Fruit fly (Drosophila melanogaster) whole organism, embryonic: ENCODE results near the gene Mst36Fb.

ENCODE experiments used
- ATbp ChIP-seq: fragments of 200-800 bp; sonication (Bioruptor generic); optimal IDR thresholded peaks from 2 replicates; lab custom pipeline; 2017; ENCODE audit warnings: missing biosample characterization, mild to moderate bottlenecking, missing genetic modification characterization, missing genetic modification reagents
- Asciz ChIP-seq: fragments of 200-800 bp; sonication (Bioruptor generic); optimal IDR thresholded peaks from 2 replicates; lab custom pipeline; 2017; ENCODE audit warnings: missing biosample characterization, mild to moderate bottlenecking, missing genetic modification characterization, missing genetic modification reagents
- CG10543 ChIP-seq: fragments of 200-800 bp; sonication (Bioruptor generic); optimal IDR thresholded peaks from 3 replicates; lab custom pipeline; 2017; ENCODE audit warnings: missing biosample characterization, mild to moderate bottlenecking, missing genetic modification characterization, moderate library complexity
- CG10654 ChIP-seq: fragments of 200-800 bp; sonication (Bioruptor generic); optimal IDR thresholded peaks from 2 replicates; lab custom pipeline; 2016; ENCODE audit warnings: missing biosample characterization, missing genetic modification characterization
- CG11696 ChIP-seq: fragments of 200-800 bp; sonication (Bioruptor generic); IDR thresholded peaks from 2 replicates; pipeline ENCODE4 v1.3.6; 2022; ENCODE audit warnings: missing biosample characterization, missing genetic modification characterization
- CG12659 ChIP-seq: fragments of 200-800 bp; sonication (Bioruptor generic); optimal IDR thresholded peaks from 3 replicates; lab custom pipeline; 2017; ENCODE audit warnings: mild to moderate bottlenecking, missing biosample characterization, missing genetic modification reagents, missing genetic modification characterization
- CG13123 ChIP-seq: fragments of 200-800 bp; sonication (Bioruptor generic); optimal IDR thresholded peaks from 2 replicates; lab custom pipeline; 2016; ENCODE audit warnings: missing biosample characterization, missing genetic modification characterization
- CG13296 ChIP-seq: fragments of 200-800 bp; sonication (Bioruptor generic); optimal IDR thresholded peaks from 3 replicates; lab custom pipeline; 2018; ENCODE audit warnings: missing biosample characterization, mild to moderate bottlenecking, missing genetic modification characterization
- CG14014 ChIP-seq: fragments of 200-800 bp; sonication (Bioruptor generic); IDR thresholded peaks from 2 replicates; pipeline ENCODE4 v1.3.6; 2022; ENCODE audit warnings: missing biosample characterization, missing genetic modification characterization
- CG14050 ChIP-seq: fragments of 200-800 bp; sonication (Bioruptor generic); IDR thresholded peaks from 3 replicates; pipeline ENCODE4 v1.3.6; 2022; ENCODE audit warnings: missing biosample characterization, missing genetic modification characterization
- CG16779 ChIP-seq: fragments of 200-800 bp; sonication (Bioruptor generic); IDR thresholded peaks from 2 replicates; pipeline ENCODE4 v1.3.6; 2022; ENCODE audit warnings: missing biosample characterization, missing genetic modification characterization
- CG17829 ChIP-seq: fragments of 200-800 bp; optimal IDR thresholded peaks from 2 replicates; lab custom pipeline; 2019; ENCODE audit warnings: missing biosample characterization, mild to moderate bottlenecking, missing genetic modification characterization, moderate library complexity
- CG17912 ChIP-seq: fragments of 200-800 bp; sonication (Bioruptor generic); optimal IDR thresholded peaks from 2 replicates; lab custom pipeline; 2018; ENCODE audit warnings: missing biosample characterization, mild to moderate bottlenecking, missing genetic modification characterization
- CG18011 ChIP-seq: fragments of 200-800 bp; sonication (Bioruptor generic); optimal IDR thresholded peaks from 2 replicates; lab custom pipeline; 2017; ENCODE audit warnings: missing biosample characterization, missing genetic modification characterization, mild to moderate bottlenecking, moderate library complexity, missing genotype
- CG2202 ChIP-seq: fragments of 200-800 bp; sonication (Bioruptor generic); optimal IDR thresholded peaks from 2 replicates; lab custom pipeline; 2018; ENCODE audit warnings: missing biosample characterization, mild to moderate bottlenecking, missing genetic modification characterization
- CG4282 ChIP-seq: fragments of 200-800 bp; sonication (Bioruptor generic); optimal IDR thresholded peaks from 2 replicates; lab custom pipeline; 2016; ENCODE audit warnings: missing biosample characterization, missing genetic modification characterization
- CG4820 ChIP-seq: fragments of 200-800 bp; sonication (Bioruptor generic); optimal IDR thresholded peaks from 3 replicates; lab custom pipeline; 2016; ENCODE audit warnings: missing biosample characterization, missing genetic modification characterization
- CG5953 ChIP-seq: fragments of 200-800 bp; sonication (Bioruptor generic); IDR thresholded peaks from 2 replicates; pipeline ENCODE4 v1.3.6; 2022; ENCODE audit warnings: missing biosample characterization, missing genetic modification characterization
- CG7556 ChIP-seq: fragments of 200-800 bp; sonication (Bioruptor generic); optimal IDR thresholded peaks from 2 replicates; lab custom pipeline; 2017; ENCODE audit warnings: missing biosample characterization, mild to moderate bottlenecking, missing genetic modification characterization
- CG8089 ChIP-seq: fragments of 200-800 bp; sonication (Bioruptor generic); optimal IDR thresholded peaks from 3 replicates; lab custom pipeline; 2016; ENCODE audit warnings: missing biosample characterization, missing genetic modification characterization
- CG8359 ChIP-seq: fragments of 200-800 bp; sonication (Bioruptor generic); optimal IDR thresholded peaks from 2 replicates; lab custom pipeline; 2017; ENCODE audit warnings: missing biosample characterization, mild to moderate bottlenecking, missing genetic modification characterization, borderline replicate concordance
- CoRest ChIP-seq: fragments of 200-800 bp; sonication (Bioruptor generic); optimal IDR thresholded peaks from 3 replicates; lab custom pipeline; 2018; ENCODE audit warnings: missing biosample characterization, mild to moderate bottlenecking, missing genetic modification characterization, moderate library complexity
- Ets65A ChIP-seq: fragments of 200-800 bp; sonication (Bioruptor generic); peaks from one replicate; lab custom pipeline; 2016; ENCODE audit warnings: missing biosample characterization, missing genetic modification characterization
- Kr ChIP-seq: fragments of 200-800 bp; sonication (Bioruptor generic); optimal IDR thresholded peaks from 2 replicates; lab custom pipeline; 2017; ENCODE audit warnings: missing biosample characterization, mild to moderate bottlenecking, missing genetic modification characterization
- Med ChIP-seq: fragments of 200-800 bp; sonication (Bioruptor generic); peaks from one replicate; lab custom pipeline; 2016; ENCODE audit warnings: missing biosample characterization, missing genetic modification characterization, mild to moderate bottlenecking, inconsistent platforms, moderate library complexity
- Meics ChIP-seq: fragments of 200-800 bp; sonication (Bioruptor generic); optimal IDR thresholded peaks from 2 replicates; lab custom pipeline; 2017; ENCODE audit warnings: missing biosample characterization, mild to moderate bottlenecking, missing genetic modification characterization
- NC2β ChIP-seq: fragments of 200-800 bp; sonication (Bioruptor generic); optimal IDR thresholded peaks from 2 replicates; lab custom pipeline; 2016; ENCODE audit warnings: missing biosample characterization, missing genetic modification characterization
- Opbp ChIP-seq: fragments of 200-800 bp; sonication (Bioruptor generic); IDR thresholded peaks from 3 replicates; pipeline ENCODE4 v1.3.6; 2022; ENCODE audit warnings: missing biosample characterization, missing genetic modification characterization; ENCODE audit not compliant: partially characterized antibody
- Ptx1 ChIP-seq: fragments of 200-800 bp; sonication (Bioruptor generic); IDR thresholded peaks from 2 replicates; pipeline ENCODE4 v1.3.6; 2022; ENCODE audit warnings: missing biosample characterization, missing genetic modification characterization
- Ravus ChIP-seq: fragments of 200-800 bp; sonication (Bioruptor generic); IDR thresholded peaks from 2 replicates; pipeline ENCODE4 v1.3.6; 2022; ENCODE audit warnings: missing biosample characterization, missing genetic modification characterization
- Rfx ChIP-seq: fragments of 200-800 bp; sonication (Bioruptor generic); IDR thresholded peaks from 2 replicates; pipeline ENCODE4 v1.3.6; 2022; ENCODE audit warnings: missing biosample characterization, missing genetic modification characterization
- Six4 ChIP-seq: fragments of 200-800 bp; sonication (Bioruptor generic); optimal IDR thresholded peaks from 2 replicates; lab custom pipeline; 2016; ENCODE audit warnings: missing biosample characterization, missing genetic modification characterization
- ab ChIP-seq: fragments of 200-800 bp; sonication (Bioruptor generic); optimal IDR thresholded peaks from 2 replicates; lab custom pipeline; 2016; ENCODE audit warnings: missing biosample characterization, missing genetic modification characterization
- ac ChIP-seq: fragments of 200-800 bp; sonication (Bioruptor generic); optimal IDR thresholded peaks from 3 replicates; lab custom pipeline; 2017; ENCODE audit warnings: missing biosample characterization, mild to moderate bottlenecking, missing genetic modification characterization
- bbx ChIP-seq: fragments of 200-800 bp; sonication (Bioruptor generic); IDR thresholded peaks from 2 replicates; pipeline ENCODE4 v1.3.6; 2022; ENCODE audit warnings: missing biosample characterization, missing genetic modification characterization; ENCODE audit not compliant: partially characterized antibody
- bowl ChIP-seq: fragments of 200-800 bp; sonication (Bioruptor generic); IDR thresholded peaks from 2 replicates; pipeline ENCODE4 v1.3.6; 2022; ENCODE audit warnings: missing biosample characterization, missing genetic modification characterization
- bsh ChIP-seq, 2 experiments: fragments of 200-800 bp; sonication (Bioruptor generic); optimal IDR thresholded peaks; 2 replicates each; lab custom pipeline; 2017 to 2018; ENCODE audit warnings: mild to moderate bottlenecking in 2 of 2, missing biosample characterization in 2 of 2, missing genetic modification characterization in 2 of 2, moderate library complexity in 1 of 2
- cas ChIP-seq: fragments of 200-800 bp; sonication (Bioruptor generic); IDR thresholded peaks from 2 replicates; pipeline ENCODE4 v1.3.6; 2022; ENCODE audit warnings: missing biosample characterization, missing genetic modification characterization
- caup ChIP-seq: fragments of 200-800 bp; sonication (Bioruptor generic); optimal IDR thresholded peaks from 3 replicates; lab custom pipeline; 2017; ENCODE audit warnings: missing biosample characterization, mild to moderate bottlenecking, missing genetic modification characterization, moderate library complexity; ENCODE audit not compliant: severe bottlenecking
- ci ChIP-seq: fragments of 200-800 bp; sonication (Bioruptor generic); IDR thresholded peaks from 3 replicates; pipeline ENCODE4 v1.3.6; 2022; ENCODE audit warnings: missing biosample characterization, missing genetic modification characterization
- ewg ChIP-seq: fragments of 200-800 bp; sonication (Bioruptor generic); optimal IDR thresholded peaks from 3 replicates; lab custom pipeline; 2017; ENCODE audit warnings: mild to moderate bottlenecking, missing biosample characterization, missing genetic modification reagents, missing genetic modification characterization
- fru ChIP-seq: fragments of >200 bp; optimal IDR thresholded peaks from 2 replicates; lab custom pipeline; 2017
- ind ChIP-seq: fragments of 200-800 bp; sonication (Bioruptor generic); optimal IDR thresholded peaks from 3 replicates; lab custom pipeline; 2016; ENCODE audit warnings: missing biosample characterization, missing genetic modification characterization
- lilli ChIP-seq: fragments of 200-800 bp; sonication (Bioruptor generic); optimal IDR thresholded peaks from 3 replicates; lab custom pipeline; 2016; ENCODE audit warnings: missing biosample characterization, missing genetic modification characterization
- ranshi ChIP-seq: fragments of 200-800 bp; sonication (Bioruptor generic); IDR thresholded peaks from 2 replicates; pipeline ENCODE4 v1.3.6; 2022; ENCODE audit warnings: missing biosample characterization, missing genetic modification characterization
- scrt ChIP-seq: fragments of 200-800 bp; sonication (Bioruptor generic); optimal IDR thresholded peaks from 2 replicates; lab custom pipeline; 2018; ENCODE audit warnings: missing biosample characterization, mild to moderate bottlenecking, missing genetic modification characterization, moderate library complexity
- seq ChIP-seq: fragments of 200-800 bp; sonication (Bioruptor generic); IDR thresholded peaks from 2 replicates; pipeline ENCODE4 v1.3.6; 2022; ENCODE audit warnings: missing biosample characterization, missing genetic modification characterization
- sisA ChIP-seq: fragments of 200-800 bp; sonication (Bioruptor generic); IDR thresholded peaks from 2 replicates; pipeline ENCODE4 v1.3.6; 2022; ENCODE audit warnings: missing biosample characterization, missing genetic modification characterization
- slp2 ChIP-seq: fragments of 200-800 bp; sonication (Bioruptor generic); optimal IDR thresholded peaks from 2 replicates; lab custom pipeline; 2016; ENCODE audit warnings: missing biosample characterization, missing genetic modification characterization
- tll ChIP-seq, 2 experiments: fragments of 200-800 bp in 1 of 2; fragments of >200 bp in 1 of 2; sonication (Bioruptor generic) in 1 of 2; optimal IDR thresholded peaks; 2 replicates each; lab custom pipeline; 2017 to 2019; ENCODE audit warnings: missing biosample characterization in 2 of 2, missing genetic modification characterization in 2 of 2, mild to moderate bottlenecking in 1 of 2, moderate library complexity in 1 of 2

The Mst36Fb gene

dm6 chr2L:18665952-18666606, 8.8 kb downstream of the Mst36Fb start (continued):
- no peak for TF ChIP-seq scrt (GFP tag; lab: Kevin White, UChicago)
- TF ChIP-seq CG10543 (GFP tag; lab: Kevin White, UChicago), result no peak
- TF ChIP-seq slp2 (GFP tag; lab: Kevin White, UChicago), result peak; percentile 6
- peak; percentile 33; the same call in 1 of the 3 replicates for TF ChIP-seq CG14050
- 0 out of 2 replicates have a peak, but pooled peaks have one; percentile 31 for TF ChIP-seq CG14014 (GFP tag; lab: Robert Waterston, UW)
- peak; percentile 60 for TF ChIP-seq lilli (GFP tag; lab: Kevin White, UChicago)
- no peak for TF ChIP-seq ATbp (GFP tag; lab: Kevin White, UChicago)
- TF ChIP-seq CG8359 (GFP tag; lab: Kevin White, UChicago), result no peak
- no peak for TF ChIP-seq seq (GFP tag; lab: Robert Waterston, UW)
- peak; percentile 24 for TF ChIP-seq CG10654 (GFP tag; lab: Kevin White, UChicago)
- no peak for TF ChIP-seq CG17912 (GFP tag; lab: Kevin White, UChicago)
- TF ChIP-seq Ptx1 (GFP tag; lab: Robert Waterston, UW), result peak; percentile 61
- TF ChIP-seq fru, result no peak
- TF ChIP-seq ewg (GFP tag; lab: Kevin White, UChicago), result no peak
- peak; percentile 92 for TF ChIP-seq Med
- peak; percentile 39 for TF ChIP-seq CG4820
- TF ChIP-seq sisA (GFP tag; lab: Robert Waterston, UW), result peak; percentile 49
- no peak for TF ChIP-seq CG4282 (GFP tag; lab: Kevin White, UChicago)
- TF ChIP-seq Asciz, result no peak
- no peak for TF ChIP-seq Kr (GFP tag; lab: Kevin White, UChicago)
- TF ChIP-seq Rfx, result peak; percentile 80
- TF ChIP-seq CG17829 (tag; lab: Kevin White, UChicago), result peak; percentile 63
- TF ChIP-seq CG8089 (GFP tag; lab: Kevin White, UChicago), result peak; percentile 30
- no peak for TF ChIP-seq ab (GFP tag; lab: Kevin White, UChicago)
- peak; percentile 78 for TF ChIP-seq ci
- no peak for TF ChIP-seq bsh (GFP tag; optimal IDR thresholded peaks at IDR 0.05; lab: Kevin White, UChicago)
- TF ChIP-seq CoRest (tag; lab: Kevin White, UChicago), result peak; percentile 63
- TF ChIP-seq bbx (GFP tag; lab: Robert Waterston, UW), result 0 out of 2 replicates have a peak, but pooled peaks have one; percentile 51
- no peak for TF ChIP-seq NC2β
- TF ChIP-seq caup (GFP tag; lab: Kevin White, UChicago), result no peak
- no peak for TF ChIP-seq cas (GFP tag; lab: Robert Waterston, UW)
- TF ChIP-seq tll (GFP tag; optimal IDR thresholded peaks at IDR 0.05; lab: Kevin White, UChicago), result no peak
- peak; percentile 38 for TF ChIP-seq CG12659 (GFP tag; lab: Kevin White, UChicago)
- peak; percentile 49 for TF ChIP-seq Meics
- TF ChIP-seq CG16779 (GFP tag; lab: Robert Waterston, UW), result no peak
- TF ChIP-seq Opbp (GFP tag; lab: Robert Waterston, UW), result peak; percentile 53; the same call in 1 of the 3 replicates
- peak; percentile 26; the same call in 1 of the 2 replicates for TF ChIP-seq ranshi (GFP tag; lab: Robert Waterston, UW)
- peak; percentile 4 for TF ChIP-seq CG13123 (GFP tag; lab: Kevin White, UChicago)
- no peak for TF ChIP-seq Ravus (GFP tag; lab: Robert Waterston, UW)
- no peak for TF ChIP-seq CG18011 (GFP tag; lab: Kevin White, UChicago)
- TF ChIP-seq CG5953 (GFP tag; lab: Robert Waterston, UW), result no peak
- TF ChIP-seq bowl, result no peak
- TF ChIP-seq CG13296 (GFP tag; lab: Kevin White, UChicago), result no peak
- no peak for TF ChIP-seq CG7556 (GFP tag; lab: Kevin White, UChicago)
- TF ChIP-seq Six4, result peak; percentile 11
- TF ChIP-seq CG2202 (tag; lab: Kevin White, UChicago), result no peak
- peak; percentile 92 for TF ChIP-seq Ets65A (GFP tag; lab: Kevin White, UChicago)
- no peak for TF ChIP-seq ac (GFP tag; lab: Kevin White, UChicago)
- peak; percentile 42 for TF ChIP-seq ind (GFP tag; lab: Kevin White, UChicago)
- 0 out of 2 replicates have a peak, but pooled peaks have one; percentile 13 for TF ChIP-seq CG11696 (GFP tag; lab: Robert Waterston, UW)
